Worm (Caenorhabditis elegans) whole organism, late embryonic: Measurements from ENCODE around the gene ZK688.10.

ENCODE experiments used
- C08G9.2 ChIP-seq: sonication (generic microtip); optimal IDR thresholded peaks from 2 replicates; lab custom pipeline; 2016; ENCODE audit warnings: mild to moderate bottlenecking, missing genetic modification characterization, moderate library complexity, missing compliant biosample characterization
- C38D4.7 ChIP-seq: fragments of 200-800 bp; sonication (Bioruptor generic); optimal IDR thresholded peaks from 2 replicates; lab custom pipeline; 2018; ENCODE audit warnings: mild to moderate bottlenecking, missing genetic modification characterization, moderate library complexity, missing compliant biosample characterization
- F13H6.1 ChIP-seq: sonication (generic microtip); optimal IDR thresholded peaks from 2 replicates; lab custom pipeline; 2016; ENCODE audit warnings: missing genetic modification characterization, missing compliant biosample characterization
- T23F11.4 ChIP-seq: fragments of 200-800 bp; sonication (Bioruptor generic); optimal IDR thresholded peaks from 2 replicates; lab custom pipeline; 2018; ENCODE audit warnings: mild to moderate bottlenecking, missing genetic modification characterization, missing compliant biosample characterization
- ceh-19 ChIP-seq: fragments of 200-800 bp; sonication (Bioruptor generic); optimal IDR thresholded peaks from 2 replicates; lab custom pipeline; 2018; ENCODE audit warnings: mild to moderate bottlenecking, missing genetic modification characterization, missing compliant biosample characterization
- ceh-45 ChIP-seq: fragments of 200-800 bp; sonication (Bioruptor generic); IDR thresholded peaks from 2 replicates; pipeline ENCODE4 v1.3.6; 2022; ENCODE audit warnings: missing genetic modification reagents, missing genetic modification characterization, missing compliant biosample characterization
- ceh-48 ChIP-seq: sonication (generic microtip); optimal IDR thresholded peaks from 2 replicates; lab custom pipeline; 2016; ENCODE audit warnings: missing genetic modification characterization, inconsistent platforms, missing compliant biosample characterization
- dmd-4 ChIP-seq: sonication (generic microtip); optimal IDR thresholded peaks from 2 replicates; lab custom pipeline; 2016; ENCODE audit warnings: borderline replicate concordance, missing genetic modification characterization, missing compliant biosample characterization
- dve-1 ChIP-seq: sonication (generic microtip); optimal IDR thresholded peaks from 2 replicates; lab custom pipeline; 2017; ENCODE audit warnings: antibody characterized with exemption, mild to moderate bottlenecking, missing genetic modification characterization, missing compliant biosample characterization
- eyg-1 ChIP-seq: sonication (generic microtip); optimal IDR thresholded peaks from 2 replicates; lab custom pipeline; 2016; ENCODE audit warnings: missing genotype, missing genetic modification characterization, missing compliant biosample characterization
- fkh-10 ChIP-seq: fragments of 150-350 bp; optimal IDR thresholded peaks from 2 replicates; lab custom pipeline; 2014; ENCODE audit warnings: missing biosample characterization, missing genetic modification reagents, missing genetic modification characterization
- gmeb-2 ChIP-seq: sonication (generic microtip); optimal IDR thresholded peaks from 2 replicates; lab custom pipeline; 2016; ENCODE audit warnings: missing genetic modification characterization, inconsistent platforms, missing compliant biosample characterization
- hlh-15 ChIP-seq: sonication (generic microtip); optimal IDR thresholded peaks from 2 replicates; lab custom pipeline; 2016; ENCODE audit warnings: missing genetic modification characterization, missing compliant biosample characterization
- hlh-8 ChIP-seq: sonication (generic microtip); optimal IDR thresholded peaks from 2 replicates; lab custom pipeline; 2016; ENCODE audit warnings: missing genotype, missing genetic modification characterization, missing compliant biosample characterization
- lin-11 ChIP-seq: fragments of 200-800 bp; sonication (Bioruptor generic); optimal IDR thresholded peaks from 2 replicates; lab custom pipeline; 2018; ENCODE audit warnings: mild to moderate bottlenecking, missing genetic modification characterization, missing compliant biosample characterization
- madf-2 ChIP-seq: sonication (generic microtip); optimal IDR thresholded peaks from 2 replicates; lab custom pipeline; 2017; ENCODE audit warnings: missing genetic modification characterization, missing compliant biosample characterization
- nfya-1 ChIP-seq: sonication (generic microtip); optimal IDR thresholded peaks from 2 replicates; lab custom pipeline; 2017; ENCODE audit warnings: missing genetic modification characterization, mild to moderate bottlenecking, missing compliant biosample characterization, antibody characterized with exemption, moderate library complexity
- odd-2 ChIP-seq: sonication (generic microtip); optimal IDR thresholded peaks from 2 replicates; lab custom pipeline; 2017; ENCODE audit warnings: antibody characterized with exemption, mild to moderate bottlenecking, missing genetic modification characterization, missing compliant biosample characterization
- pax-1 ChIP-seq: fragments of 150-350 bp; optimal IDR thresholded peaks from 2 replicates; lab custom pipeline; 2014; ENCODE audit warnings: missing biosample characterization, missing genetic modification characterization
- pha-4 ChIP-seq: fragments of 150-350 bp; optimal IDR thresholded peaks from 2 replicates; lab custom pipeline; 2018; ENCODE audit warnings: missing biosample characterization, missing genetic modification reagents, missing genetic modification characterization
- pqm-1 ChIP-seq: sonication (generic microtip); optimal IDR thresholded peaks from 2 replicates; lab custom pipeline; 2016; ENCODE audit warnings: missing genetic modification characterization, missing compliant biosample characterization
- ref-2 ChIP-seq: sonication (generic microtip); optimal IDR thresholded peaks from 2 replicates; lab custom pipeline; 2016; ENCODE audit warnings: missing genetic modification characterization, missing compliant biosample characterization
- sox-4 ChIP-seq: sonication (generic microtip); optimal IDR thresholded peaks from 2 replicates; lab custom pipeline; 2017; ENCODE audit warnings: mild to moderate bottlenecking, missing genetic modification characterization, inconsistent platforms, missing compliant biosample characterization
- unc-3 ChIP-seq, 2 experiments: fragments of 200-800 bp in 1 of 2; sonication (Bioruptor generic) in 1 of 2; sonication (generic microtip) in 1 of 2; conservative IDR thresholded peaks in 1 of 2; optimal IDR thresholded peaks in 1 of 2; 2 replicates each; pipeline versions ENCODE4 v1.3.6 to Lab custom; 2016 to 2022; ENCODE audit warnings: missing compliant biosample characterization in 2 of 2, missing genetic modification characterization in 2 of 2, missing genetic modification reagents in 1 of 2
- unc-42 ChIP-seq: sonication (generic microtip); optimal IDR thresholded peaks from 2 replicates; lab custom pipeline; 2016; ENCODE audit warnings: missing genotype, missing genetic modification characterization, missing compliant biosample characterization
- unc-86 ChIP-seq: sonication (generic microtip); optimal IDR thresholded peaks from 2 replicates; lab custom pipeline; 2016; ENCODE audit warnings: missing genetic modification characterization, missing compliant biosample characterization
- zip-5 ChIP-seq: sonication (generic microtip); optimal IDR thresholded peaks from 2 replicates; lab custom pipeline; 2016; ENCODE audit warnings: missing genetic modification characterization, missing compliant biosample characterization

The ZK688.10 gene

DNA sequence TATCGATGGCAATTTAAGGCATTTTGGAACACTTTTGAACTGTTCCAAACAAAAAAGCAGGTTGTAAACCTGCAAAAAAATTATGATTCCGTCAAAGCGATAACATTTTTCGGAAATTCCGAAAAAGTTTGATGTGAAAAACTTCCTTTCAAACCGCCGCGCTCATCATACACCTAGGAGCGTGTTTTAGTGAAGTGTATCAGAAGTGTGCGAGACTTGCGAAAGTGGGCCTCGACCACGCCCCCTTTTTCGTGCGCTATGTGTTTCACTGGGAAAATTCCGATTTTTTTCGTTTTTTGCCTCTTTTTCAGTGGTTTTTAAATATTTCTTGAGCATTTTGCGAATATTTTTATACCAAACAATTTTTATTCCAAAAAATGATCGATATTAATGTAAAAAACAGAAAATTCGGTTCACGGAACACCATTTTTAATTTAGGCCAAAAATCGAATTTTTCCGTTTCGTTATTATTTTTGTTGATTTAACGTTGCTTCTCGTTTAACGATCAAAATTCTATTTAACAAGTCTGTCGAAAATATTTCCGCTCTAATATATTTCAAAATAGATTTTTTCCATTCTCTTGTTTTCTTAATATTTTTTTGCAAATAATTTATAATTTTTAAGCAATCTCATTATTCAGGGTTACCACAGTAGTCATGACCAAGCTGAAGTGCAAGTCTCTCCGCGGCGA lies 42.2 kb downstream of the ZK688.10 start, which contains the start of gene rpl-35 (continued):
- TF ChIP-seq unc-3 (GFP tag; conservative IDR thresholded peaks at IDR 0.05; lab: Robert Waterston, UW) = peak; percentile 84
- TF ChIP-seq unc-3 (tag; optimal IDR thresholded peaks at IDR 0.05; lab: Kevin White, UChicago) = peak; percentile 80
- TF ChIP-seq dve-1 (tag; lab: Kevin White, UChicago) = peak; percentile 97
- TF ChIP-seq nfya-1 (tag; lab: Kevin White, UChicago) = peak; percentile 99
- peak; percentile 83 for TF ChIP-seq ceh-45 (GFP tag; lab: Robert Waterston, UW)
- TF ChIP-seq T23F11.4 (GFP tag; lab: Kevin White, UChicago) = peak; percentile 82
- TF ChIP-seq fkh-10 (GFP tag; lab: Kevin White, UChicago) = no peak
- peak; percentile 49 for TF ChIP-seq zip-5
- TF ChIP-seq odd-2 = no peak
- TF ChIP-seq ceh-19 (GFP tag; lab: Kevin White, UChicago) = peak; percentile 79
- peak; percentile 30 for TF ChIP-seq eyg-1 (tag; lab: Kevin White, UChicago)
- TF ChIP-seq gmeb-2 (tag; lab: Kevin White, UChicago) = peak; percentile 78
- peak; percentile 89 for TF ChIP-seq pax-1 (tag; lab: Kevin White, UChicago)
- TF ChIP-seq unc-86 (tag; lab: Kevin White, UChicago) = peak; percentile 98
- peak; percentile 90 for TF ChIP-seq F13H6.1 (tag; lab: Kevin White, UChicago)
- peak; percentile 30 for TF ChIP-seq hlh-15 (tag; lab: Kevin White, UChicago)
- TF ChIP-seq pqm-1 = peak; percentile 89
- peak; percentile 99 for TF ChIP-seq ref-2 (tag; lab: Kevin White, UChicago)
- peak; percentile 68 for TF ChIP-seq dmd-4 (tag; lab: Kevin White, UChicago)
- peak; percentile 86 for TF ChIP-seq C08G9.2 (tag; lab: Kevin White, UChicago)
- peak; percentile 83 for TF ChIP-seq ceh-48 (tag; lab: Kevin White, UChicago)
- peak; percentile 78 for TF ChIP-seq sox-4
- TF ChIP-seq lin-11 = peak; percentile 53
- TF ChIP-seq C38D4.7 (GFP tag; lab: Kevin White, UChicago) = peak; percentile 38
- TF ChIP-seq hlh-8 (tag; lab: Kevin White, UChicago) = peak; percentile 87
- TF ChIP-seq madf-2 (tag; lab: Kevin White, UChicago) = peak; percentile 92
- TF ChIP-seq pha-4 (tag; lab: Kevin White, UChicago) = no peak

DNA sequence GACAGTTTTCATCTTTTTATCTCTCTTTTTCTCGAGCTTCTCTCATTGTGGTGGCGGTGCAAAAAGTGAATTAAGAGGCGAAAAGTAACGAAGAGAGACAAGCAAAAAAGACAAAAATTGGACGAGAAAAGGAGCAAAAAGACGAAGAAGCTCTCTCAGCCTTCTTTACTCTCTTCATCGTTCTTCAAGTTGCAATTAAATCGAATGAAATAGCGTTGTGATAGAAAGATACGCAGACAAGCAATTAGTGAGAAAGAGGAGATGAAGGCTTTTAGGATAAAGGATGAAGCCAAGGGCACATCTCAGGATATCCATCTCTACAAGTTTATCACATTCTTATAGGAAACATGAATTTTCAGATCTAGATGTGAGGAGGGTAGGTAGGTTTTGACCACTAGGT lies 48.7 kb downstream of the ZK688.10 start:
- no peak for TF ChIP-seq fkh-10 (GFP tag; lab: Kevin White, UChicago)
- no peak for TF ChIP-seq unc-3 (GFP tag; conservative IDR thresholded peaks at IDR 0.05; lab: Robert Waterston, UW)
- TF ChIP-seq unc-3 (tag; optimal IDR thresholded peaks at IDR 0.05; lab: Kevin White, UChicago) = no peak
- TF ChIP-seq unc-42 (tag; lab: Kevin White, UChicago) = peak; percentile 27
- TF ChIP-seq nfya-1 (tag; lab: Kevin White, UChicago) = peak; percentile 6
- no peak for TF ChIP-seq hlh-15 (tag; lab: Kevin White, UChicago)
- no peak for TF ChIP-seq unc-86 (tag; lab: Kevin White, UChicago)
- TF ChIP-seq C38D4.7 (GFP tag; lab: Kevin White, UChicago) = no peak
- no peak for TF ChIP-seq dve-1 (tag; lab: Kevin White, UChicago)
